Worm (Caenorhabditis elegans) whole organism, late embryonic: ENCODE results near the gene rabr-4.

ENCODE experiments used
- C38D4.7 ChIP-seq: fragments of 200-800 bp; sonication (Bioruptor generic); optimal IDR thresholded peaks from 2 replicates; lab custom pipeline; 2018; ENCODE audit warnings: mild to moderate bottlenecking, missing genetic modification characterization, moderate library complexity, missing compliant biosample characterization
- F13H6.1 ChIP-seq: sonication (generic microtip); optimal IDR thresholded peaks from 2 replicates; lab custom pipeline; 2016; ENCODE audit warnings: missing genetic modification characterization, missing compliant biosample characterization
- ceh-19 ChIP-seq: fragments of 200-800 bp; sonication (Bioruptor generic); optimal IDR thresholded peaks from 2 replicates; lab custom pipeline; 2018; ENCODE audit warnings: mild to moderate bottlenecking, missing genetic modification characterization, missing compliant biosample characterization
- ceh-31 ChIP-seq: sonication (generic microtip); optimal IDR thresholded peaks from 2 replicates; lab custom pipeline; 2016; ENCODE audit warnings: missing genetic modification characterization, missing compliant biosample characterization
- ceh-34 ChIP-seq: sonication (generic microtip); optimal IDR thresholded peaks from 2 replicates; lab custom pipeline; 2016; ENCODE audit warnings: mild to moderate bottlenecking, missing genetic modification characterization, missing compliant biosample characterization
- fkh-10 ChIP-seq: fragments of 150-350 bp; optimal IDR thresholded peaks from 2 replicates; lab custom pipeline; 2014; ENCODE audit warnings: missing biosample characterization, missing genetic modification reagents, missing genetic modification characterization
- nfya-1 ChIP-seq: sonication (generic microtip); optimal IDR thresholded peaks from 2 replicates; lab custom pipeline; 2017; ENCODE audit warnings: missing genetic modification characterization, mild to moderate bottlenecking, missing compliant biosample characterization, antibody characterized with exemption, moderate library complexity
- pqm-1 ChIP-seq: sonication (generic microtip); optimal IDR thresholded peaks from 2 replicates; lab custom pipeline; 2016; ENCODE audit warnings: missing genetic modification characterization, missing compliant biosample characterization

ce11 chrV:16218972-16219757, 24.4 kb downstream of the rabr-4 start, which contains the start of gene glc-1:
- no peak for TF ChIP-seq ceh-34 (tag; lab: Kevin White, UChicago)
- no peak for TF ChIP-seq pqm-1 (tag; lab: Kevin White, UChicago)
- no peak for TF ChIP-seq ceh-19 (GFP tag; lab: Kevin White, UChicago)
- TF ChIP-seq nfya-1 (tag; lab: Kevin White, UChicago), result no peak
- TF ChIP-seq C38D4.7, result no peak
- TF ChIP-seq F13H6.1 (tag; lab: Kevin White, UChicago), result no peak
- no peak for TF ChIP-seq fkh-10 (GFP tag; lab: Kevin White, UChicago)
- no peak for TF ChIP-seq ceh-31 (tag; lab: Kevin White, UChicago)
